Worm (Caenorhabditis elegans): ENCODE measurements around the gene C17B7.8.

The C17B7.8 gene

DNA sequence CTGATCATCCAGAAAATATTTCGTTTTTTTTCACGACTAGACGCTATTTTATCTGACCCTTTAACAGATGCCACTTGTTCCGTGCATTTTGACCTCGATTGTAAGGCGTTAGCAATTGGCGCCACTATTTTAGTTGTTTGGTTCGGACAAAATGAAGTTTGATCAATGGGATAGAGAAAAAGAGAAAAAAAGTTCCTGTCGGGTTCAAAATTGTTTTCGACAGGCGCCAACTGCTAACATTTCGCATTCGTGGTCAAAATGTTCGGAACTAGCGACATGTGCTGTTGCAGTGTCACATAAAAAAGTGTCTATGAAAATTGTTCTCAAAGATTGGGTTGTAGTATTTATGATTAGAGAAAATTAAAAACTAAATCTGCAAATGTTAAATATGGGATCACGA lies 23.4 kb upstream of the C17B7.8 start:
- TF ChIP-seq zag-1 (tag; optimal IDR thresholded peaks at IDR 0.05) = no peak
- no peak for TF ChIP-seq crh-2 (tag; optimal IDR thresholded peaks at IDR 0.05)
- TF ChIP-seq elt-1 (tag; optimal IDR thresholded peaks at IDR 0.05) = no peak
- TF ChIP-seq lsy-2 (tag; optimal IDR thresholded peaks at IDR 0.05) = peak in 1 of 2 experiments; percentile 36
- TF ChIP-seq lin-13 (GFP tag; optimal IDR thresholded peaks at IDR 0.05) = no peak
- TF ChIP-seq F13H6.1 (tag; optimal IDR thresholded peaks at IDR 0.05) = peak; percentile 57
- no peak for TF ChIP-seq nhr-77 (tag; optimal IDR thresholded peaks at IDR 0.05)
- TF ChIP-seq Y55F3AM.14 (GFP tag; optimal IDR thresholded peaks at IDR 0.05) = no peak
- TF ChIP-seq nhr-23 (tag; optimal IDR thresholded peaks at IDR 0.05) = no peak
- no peak for TF ChIP-seq gmeb-1 (tag; optimal IDR thresholded peaks at IDR 0.05)
- TF ChIP-seq sma-3 (GFP tag; optimal IDR thresholded peaks at IDR 0.05) = no peak
- no peak for TF ChIP-seq nhr-21 (tag; optimal IDR thresholded peaks at IDR 0.05)
- peak; percentile 88 for TF ChIP-seq sma-9 (GFP tag; optimal IDR thresholded peaks at IDR 0.05)
- TF ChIP-seq sma-9 (tag; optimal IDR thresholded peaks at IDR 0.05) = no peak

ce11 chrV:3346434-3347019 lies 22.4 kb upstream of the C17B7.8 start, which contains the start of gene fbxa-65:
fbxa-65 (minus strand) TSS chrV:3346484.
- TF ChIP-seq lin-39 (tag; optimal IDR thresholded peaks at IDR 0.05) (no peak), C34F6.9 (tag; optimal IDR thresholded peaks at IDR 0.05) (peak; percentile 22), sma-9 (GFP tag; optimal IDR thresholded peaks at IDR 0.05) (peak; percentile 7), sma-9 (tag; optimal IDR thresholded peaks at IDR 0.05) (no peak), ama-1 (optimal IDR thresholded peaks at IDR 0.05) (no peak), nhr-12 (tag; optimal IDR thresholded peaks at IDR 0.05) (no peak), lsy-2 (tag; optimal IDR thresholded peaks at IDR 0.05) (peak in 1 of 2 experiments; percentile 19), nhr-25 (tag; optimal IDR thresholded peaks at IDR 0.05) (no peak)

DNA sequence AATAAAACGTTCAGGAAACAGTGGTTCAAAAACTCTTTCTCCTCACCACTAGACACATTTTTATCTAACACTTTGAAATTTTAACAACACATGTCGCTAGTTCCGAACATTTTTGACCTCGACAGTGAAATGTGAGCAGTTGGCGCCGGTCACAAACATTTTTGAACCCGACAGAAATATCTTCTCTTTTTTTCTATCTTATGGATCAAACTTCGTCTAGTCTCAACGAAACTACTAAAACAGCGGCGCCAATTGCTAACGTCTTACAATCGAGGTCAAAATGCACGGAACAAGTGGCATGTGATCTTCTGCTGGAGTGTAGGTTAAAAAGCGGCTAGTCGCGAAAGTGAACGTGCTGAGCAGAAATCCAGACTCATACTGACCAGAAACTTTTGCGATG lies 19.9 kb upstream of the C17B7.8 start:
- peak; percentile 91 for TF ChIP-seq sma-9 (GFP tag; optimal IDR thresholded peaks at IDR 0.05)
- no peak for TF ChIP-seq sma-9 (tag; optimal IDR thresholded peaks at IDR 0.05)
- TF ChIP-seq Y55F3AM.14 (GFP tag; optimal IDR thresholded peaks at IDR 0.05) = no peak
- no peak for TF ChIP-seq fos-1 (tag; optimal IDR thresholded peaks at IDR 0.05)
- no peak for TF ChIP-seq lsy-2 (tag; optimal IDR thresholded peaks at IDR 0.05)
- TF ChIP-seq elt-3 (tag; optimal IDR thresholded peaks at IDR 0.05) = no peak
- peak; percentile 80 for TF ChIP-seq F13H6.1 (tag; optimal IDR thresholded peaks at IDR 0.05)
- TF ChIP-seq sem-4 (tag; optimal IDR thresholded peaks at IDR 0.05) = no peak

DNA sequence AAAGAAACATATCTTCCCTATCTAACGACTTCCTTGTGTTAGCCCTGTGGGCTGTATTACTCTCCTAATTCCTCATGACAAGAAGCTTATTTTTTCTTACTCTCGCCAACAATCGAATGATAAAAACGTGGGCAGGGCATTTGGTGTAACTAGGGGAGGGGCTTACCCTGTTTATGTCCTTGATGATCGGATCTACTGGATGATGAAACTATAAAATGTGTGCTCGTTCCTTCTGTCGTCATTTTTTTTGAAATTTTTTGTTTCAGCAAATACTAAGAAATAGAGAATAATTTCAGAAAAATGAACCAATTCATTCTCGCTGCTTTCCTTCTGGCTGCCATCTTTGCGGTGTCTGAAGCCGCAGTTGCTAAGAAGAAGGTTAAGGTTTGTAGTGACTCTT lies 18.4 kb upstream of the C17B7.8 start, which contains the start of gene C17B7.3:
Gene C17B7.3 (plus strand): TSS at position 301 of the 400 bp plus-strand sequence.
- no peak for TF ChIP-seq mab-5 (tag; optimal IDR thresholded peaks at IDR 0.05)

DNA sequence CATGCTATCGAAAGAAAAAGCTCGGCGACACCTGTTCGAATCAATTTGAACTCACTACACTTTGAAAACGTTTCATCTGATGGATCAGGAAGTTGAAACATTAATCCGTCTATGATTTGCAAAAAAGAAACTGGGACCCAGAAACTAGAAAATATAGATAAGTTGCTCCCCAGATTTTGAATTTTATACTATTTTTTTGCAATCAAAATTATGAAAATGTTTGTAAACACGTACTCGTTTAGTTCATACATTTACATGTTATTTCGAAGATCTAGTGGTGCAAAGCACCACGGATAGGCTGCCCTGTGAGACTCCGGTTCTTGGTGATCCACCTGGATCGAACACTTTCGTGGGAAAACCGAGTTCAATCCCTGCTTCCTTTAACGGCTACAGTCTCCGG lies 17.8 kb upstream of the C17B7.8 start, which contains the start of gene C17B7.10:
Gene C17B7.10 (minus strand): TSS at position 101 of the 400 bp plus-strand sequence.
- TF ChIP-seq sma-9 (GFP tag; optimal IDR thresholded peaks at IDR 0.05) (peak; percentile 40), sma-9 (tag; optimal IDR thresholded peaks at IDR 0.05) (no peak), nhr-237 (tag; optimal IDR thresholded peaks at IDR 0.05) (no peak)

DNA sequence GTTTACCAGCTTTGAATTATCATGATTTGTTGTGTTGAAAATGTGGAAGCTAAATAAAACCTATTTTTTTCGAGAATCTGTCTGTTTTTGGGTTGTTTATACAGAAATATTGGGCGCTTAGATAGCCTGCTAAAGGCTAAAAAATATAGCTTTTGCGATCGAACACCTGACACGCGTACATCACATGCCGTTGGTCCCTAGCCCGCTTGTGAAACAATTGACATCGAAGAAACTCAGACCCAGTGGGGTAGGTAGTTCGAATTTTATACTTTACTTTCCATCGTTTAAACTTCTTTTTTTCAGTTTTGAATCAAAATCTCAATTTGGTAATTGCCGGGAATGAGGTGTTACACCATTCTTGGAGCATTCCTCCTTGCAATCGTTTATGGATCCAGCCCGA lies 14.9 kb upstream of the C17B7.8 start, which contains the start of gene C17B7.4:
Gene C17B7.4 (plus strand): TSS at position 301 of the 400 bp plus-strand sequence.
- no peak for TF ChIP-seq unc-39 (tag; optimal IDR thresholded peaks at IDR 0.05)
- TF ChIP-seq crh-2 (tag; optimal IDR thresholded peaks at IDR 0.05) = no peak
- no peak for TF ChIP-seq nhr-11 (tag; optimal IDR thresholded peaks at IDR 0.05)
- TF ChIP-seq nhr-129 (tag; optimal IDR thresholded peaks at IDR 0.05) = no peak
- no peak for TF ChIP-seq nhr-25 (tag; optimal IDR thresholded peaks at IDR 0.05)
- TF ChIP-seq nhr-21 (tag; optimal IDR thresholded peaks at IDR 0.05) = no peak
- no peak for TF ChIP-seq ama-1 (optimal IDR thresholded peaks at IDR 0.05)
- TF ChIP-seq ztf-1 (GFP tag; conservative IDR thresholded peaks at IDR 0.05) = no peak
- TF ChIP-seq R02D3.7 (tag; optimal IDR thresholded peaks at IDR 0.05) = no peak
- no peak for TF ChIP-seq nhr-23 (tag; optimal IDR thresholded peaks at IDR 0.05)
- TF ChIP-seq nhr-10 (tag; optimal IDR thresholded peaks at IDR 0.05) = no peak
- TF ChIP-seq ZK546.5 (tag; optimal IDR thresholded peaks at IDR 0.05) = no peak
- TF ChIP-seq nhr-237 (tag; optimal IDR thresholded peaks at IDR 0.05) = no peak
- no peak for TF ChIP-seq ceh-16 (tag; optimal IDR thresholded peaks at IDR 0.05)
- TF ChIP-seq elt-3 (tag; optimal IDR thresholded peaks at IDR 0.05) = no peak
